Worm (Caenorhabditis elegans) whole organism, young adult: ENCODE results near the gene F56D6.13.

ENCODE experiments used
- T07F8.4 ChIP-seq: sonication (generic microtip); optimal IDR thresholded peaks from 2 replicates; lab custom pipeline; 2016; ENCODE audit warnings: mild to moderate bottlenecking, missing genetic modification characterization, moderate library complexity, missing compliant biosample characterization
- ZK185.1 ChIP-seq: sonication (generic microtip); optimal IDR thresholded peaks from 2 replicates; lab custom pipeline; 2016; ENCODE audit warnings: mild to moderate bottlenecking, missing genetic modification characterization, missing compliant biosample characterization; ENCODE audit not compliant: poor library complexity, severe bottlenecking
- ama-1 ChIP-seq, 3 experiments: fragments of 150-350 bp in 1 of 3; sonication (generic microtip) in 2 of 3; optimal IDR thresholded peaks; 2 replicates each; lab custom pipeline; 2014 to 2018; ENCODE audit warnings: missing biosample characterization in 2 of 3, missing genetic modification characterization in 2 of 3, missing genetic modification reagents in 2 of 3
- attf-3 ChIP-seq: fragments of 200-800 bp; sonication (Bioruptor generic); conservative IDR thresholded peaks from 2 replicates; pipeline ENCODE4 v1.3.6; 2022; ENCODE audit warnings: missing genetic modification reagents, missing genetic modification characterization, missing compliant biosample characterization
- him-1 ChIP-seq: sonication (generic microtip); optimal IDR thresholded peaks from 2 replicates; lab custom pipeline; 2016; ENCODE audit warnings: missing genotype, missing genetic modification reagents, missing genetic modification characterization, missing compliant biosample characterization
- madf-8 ChIP-seq: fragments of 200-800 bp; sonication (Bioruptor generic); conservative IDR thresholded peaks from 2 replicates; pipeline ENCODE4 v1.3.6; 2022; ENCODE audit warnings: missing genetic modification reagents, missing genetic modification characterization, missing compliant biosample characterization
- sea-2 ChIP-seq: fragments of 200-800 bp; sonication (Bioruptor generic); IDR thresholded peaks from 2 replicates; pipeline ENCODE4 v1.3.6; 2022; ENCODE audit warnings: missing genetic modification characterization, missing compliant biosample characterization
- unc-62 ChIP-seq: fragments of 150-350 bp; optimal IDR thresholded peaks from 2 replicates; lab custom pipeline; 2014; ENCODE audit warnings: missing biosample characterization, missing genetic modification reagents, missing genetic modification characterization
- ztf-22 ChIP-seq: fragments of 200-800 bp; sonication (Bioruptor generic); optimal IDR thresholded peaks from 2 replicates; lab custom pipeline; 2018; ENCODE audit warnings: mild to moderate bottlenecking, missing genetic modification characterization, moderate library complexity, missing compliant biosample characterization

DNA sequence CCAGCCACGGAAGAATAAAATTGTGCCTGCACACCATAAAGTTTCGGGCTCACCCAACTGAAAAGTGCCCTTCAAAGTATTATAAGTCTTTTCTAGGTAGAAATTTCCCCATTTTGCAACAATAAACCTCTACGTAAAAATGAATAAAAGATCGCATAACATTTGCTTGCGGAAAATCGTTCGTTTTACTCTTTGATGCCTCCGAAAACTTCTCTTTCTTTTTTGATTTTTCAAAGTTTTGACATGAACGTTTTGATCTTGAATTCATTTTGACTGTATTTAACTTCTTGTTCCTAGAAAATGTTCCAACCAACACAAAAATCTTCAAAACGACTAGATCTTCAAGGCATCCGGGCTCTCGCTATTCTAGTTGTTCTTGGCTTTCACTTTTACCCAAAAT is 20.3 kb upstream of the F56D6.13 start, which contains the start of gene oac-21:
- TF ChIP-seq ZK185.1 (tag; lab: Kevin White, UChicago) = no peak
- no peak for TF ChIP-seq sea-2 (GFP tag; lab: Robert Waterston, UW)
- no peak for TF ChIP-seq attf-3
- TF ChIP-seq T07F8.4 (tag; lab: Kevin White, UChicago) = no peak
- no peak for TF ChIP-seq unc-62 (GFP tag; lab: Kevin White, UChicago)
- no peak for TF ChIP-seq ama-1 (optimal IDR thresholded peaks at IDR 0.05; lab: Kevin White, UChicago)
- no peak for TF ChIP-seq ama-1 (GFP tag; optimal IDR thresholded peaks at IDR 0.05; lab: Kevin White, UChicago)
- TF ChIP-seq madf-8 (GFP tag; lab: Robert Waterston, UW) = no peak
- TF ChIP-seq ztf-22 (GFP tag; lab: Kevin White, UChicago) = no peak
- TF ChIP-seq him-1 (tag; lab: Kevin White, UChicago) = no peak
